Fruit fly (Drosophila melanogaster) Kc167 (cell line): ENCODE data around the gene CG12483.

Experiments used
- Myc ChIP-seq: fragments of >200 bp; optimal IDR thresholded peaks from 2 replicates; lab custom pipeline; 2017; ENCODE audit warnings: missing external identifiers
- Sin3A ChIP-seq: fragments of >200 bp; optimal IDR thresholded peaks from 2 replicates; lab custom pipeline; 2018; ENCODE audit warnings: missing external identifiers
- h ChIP-seq: fragments of >200 bp; optimal IDR thresholded peaks from 3 replicates; lab custom pipeline; 2018; ENCODE audit warnings: missing external identifiers
- insv ChIP-seq: fragments of >200 bp; optimal IDR thresholded peaks from 3 replicates; lab custom pipeline; 2018; ENCODE audit warnings: missing external identifiers
- psq ChIP-seq: fragments of >200 bp; optimal IDR thresholded peaks from 2 replicates; lab custom pipeline; 2017; ENCODE audit warnings: missing external identifiers
- ttk ChIP-seq: sonication (Bioruptor generic); optimal IDR thresholded peaks from 2 replicates; lab custom pipeline; 2017; ENCODE audit warnings: missing external identifiers

Gene CG12483

DNA sequence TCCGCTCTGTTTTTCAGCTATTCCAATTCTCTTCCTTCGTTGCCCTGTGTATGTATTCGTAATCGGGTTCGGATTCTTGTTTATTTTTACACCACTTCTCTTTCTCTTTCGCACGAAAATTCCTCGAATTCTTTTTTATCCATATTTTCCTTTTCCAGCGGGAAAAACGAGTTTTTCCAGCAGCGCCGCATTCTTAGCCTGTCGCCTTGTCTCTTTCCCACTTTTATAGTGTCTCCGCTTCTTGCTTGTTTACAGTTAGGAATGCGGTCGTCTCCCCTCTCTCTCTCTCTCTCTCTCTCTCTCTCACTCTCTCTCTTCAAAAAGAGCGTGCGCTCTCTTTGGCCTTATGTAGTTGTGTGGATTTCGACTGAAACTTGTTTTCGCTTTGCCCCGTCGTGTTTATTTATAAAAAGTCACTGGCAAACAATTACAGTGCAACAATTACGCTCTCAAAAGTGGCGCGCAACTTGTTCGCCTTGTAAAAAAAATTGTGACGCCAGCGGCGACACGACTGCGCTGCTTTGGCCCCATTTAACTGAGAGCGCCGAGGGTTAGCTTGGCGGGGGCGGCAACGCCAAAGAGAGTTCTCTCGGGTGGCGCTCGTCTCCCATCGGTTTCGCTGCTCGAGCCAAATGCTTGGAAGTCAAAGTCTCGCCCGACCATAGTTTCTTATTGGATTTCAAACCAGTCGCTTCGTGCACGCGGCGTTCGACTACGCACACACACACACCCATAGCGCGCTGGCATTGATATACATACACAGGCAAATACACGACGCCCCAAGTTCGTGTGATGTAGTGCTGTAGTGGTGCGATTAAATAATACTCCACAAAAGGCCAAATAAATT, 33.2 kb upstream of the CG12483 start:
- TF ChIP-seq insv (lab: Kevin White, UChicago) (no peak), h (lab: Kevin White, UChicago) (no peak), Myc (lab: Kevin White, UChicago) (no peak), psq (lab: Kevin White, UChicago) (no peak), Sin3A (lab: Kevin White, UChicago) (no peak), ttk (no peak)

DNA sequence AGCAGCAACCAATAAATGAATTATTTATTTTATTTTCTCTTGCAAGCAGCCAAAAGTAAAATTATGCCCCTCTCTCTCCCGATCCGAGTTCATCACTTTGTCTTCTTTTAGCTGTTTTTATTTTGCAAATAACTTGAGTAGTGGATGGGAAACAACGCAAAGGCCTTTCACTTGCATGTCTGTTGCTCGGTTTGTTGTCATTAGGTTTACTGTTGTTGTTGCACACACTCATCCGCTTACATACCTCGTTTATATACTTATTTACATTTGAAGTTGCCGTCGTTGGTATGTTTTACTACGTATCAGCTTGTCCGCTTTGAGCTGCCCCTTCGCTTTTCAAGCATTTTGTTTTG, 32.6 kb upstream of the CG12483 start:
- no peak for TF ChIP-seq ttk
- no peak for TF ChIP-seq insv (lab: Kevin White, UChicago)
- TF ChIP-seq h (lab: Kevin White, UChicago): no peak
- TF ChIP-seq Sin3A (lab: Kevin White, UChicago): no peak
- TF ChIP-seq psq (lab: Kevin White, UChicago): no peak
- TF ChIP-seq Myc (lab: Kevin White, UChicago): no peak

DNA sequence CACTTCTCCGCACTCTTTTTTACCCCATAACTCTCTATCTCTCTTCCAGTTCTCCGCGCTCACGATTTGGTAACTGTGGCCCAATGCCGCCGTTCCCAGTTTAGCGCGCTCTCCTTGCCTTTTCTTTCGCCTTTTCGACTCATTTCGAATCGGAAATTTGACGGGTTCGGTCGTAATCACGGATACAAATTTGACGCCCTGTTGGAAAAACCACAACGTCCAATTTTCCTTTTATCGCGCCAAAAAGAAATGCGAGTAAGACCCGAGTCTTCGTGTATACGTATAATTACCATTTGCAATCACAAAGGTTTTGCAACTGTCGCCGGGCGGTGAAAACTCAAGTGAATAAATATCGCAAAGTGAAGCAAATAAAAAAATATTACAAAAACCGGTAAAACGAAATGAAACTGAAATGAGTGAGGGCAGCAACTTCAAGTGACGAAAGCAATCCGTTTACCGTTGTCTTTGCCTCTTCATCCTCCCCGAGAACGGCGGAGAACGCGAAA, 31.2 kb upstream of the CG12483 start, which contains the start of gene Pdk1:
Gene Pdk1, plus strand, starts transcription at position 140 of the 506 bp plus-strand sequence.
- TF ChIP-seq h (lab: Kevin White, UChicago) (no peak), ttk (no peak), psq (lab: Kevin White, UChicago) (no peak), Sin3A (lab: Kevin White, UChicago) (no peak), Myc (lab: Kevin White, UChicago) (no peak), insv (lab: Kevin White, UChicago) (no peak)

DNA sequence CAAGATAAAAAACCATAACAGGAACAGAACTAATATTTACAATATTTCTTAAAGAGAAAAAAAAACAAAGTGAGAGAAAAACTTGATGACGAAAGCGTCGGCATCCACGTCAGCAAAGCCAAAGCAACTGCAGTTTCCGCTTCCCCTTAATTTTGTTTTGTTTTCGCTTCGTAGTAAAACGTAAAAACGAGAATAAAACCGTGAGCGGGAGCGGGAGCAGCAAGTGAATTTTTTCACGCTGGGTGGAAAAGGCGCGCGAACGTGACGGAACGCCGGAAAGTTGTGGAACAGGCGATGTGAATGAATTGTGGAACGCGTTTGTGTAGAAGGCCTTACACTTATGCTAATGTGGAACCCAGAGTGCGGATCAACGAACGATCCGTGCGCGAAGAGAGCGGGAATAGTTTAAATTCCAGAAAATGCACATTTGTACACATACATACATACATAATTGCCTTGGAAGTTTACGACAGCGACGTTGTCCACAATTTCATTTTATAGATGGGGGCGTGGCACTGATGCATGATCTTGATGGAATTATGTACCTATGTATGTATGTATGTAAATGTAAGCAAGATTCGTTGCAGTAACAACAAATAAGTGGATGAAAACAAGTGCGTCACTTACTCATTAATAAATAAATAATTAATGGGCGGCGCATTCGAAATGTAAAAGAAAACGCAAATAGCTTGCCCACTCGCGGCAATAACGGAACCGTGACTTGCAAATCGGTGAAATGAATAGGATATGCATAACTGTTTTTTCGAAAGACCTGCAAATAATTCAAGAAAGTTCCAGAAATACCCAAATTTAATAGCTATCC, 30.3 kb upstream of the CG12483 start:
- TF ChIP-seq insv (lab: Kevin White, UChicago) (no peak), psq (lab: Kevin White, UChicago) (no peak), Sin3A (lab: Kevin White, UChicago) (no peak), h (lab: Kevin White, UChicago) (no peak), Myc (lab: Kevin White, UChicago) (no peak), ttk (no peak)

DNA sequence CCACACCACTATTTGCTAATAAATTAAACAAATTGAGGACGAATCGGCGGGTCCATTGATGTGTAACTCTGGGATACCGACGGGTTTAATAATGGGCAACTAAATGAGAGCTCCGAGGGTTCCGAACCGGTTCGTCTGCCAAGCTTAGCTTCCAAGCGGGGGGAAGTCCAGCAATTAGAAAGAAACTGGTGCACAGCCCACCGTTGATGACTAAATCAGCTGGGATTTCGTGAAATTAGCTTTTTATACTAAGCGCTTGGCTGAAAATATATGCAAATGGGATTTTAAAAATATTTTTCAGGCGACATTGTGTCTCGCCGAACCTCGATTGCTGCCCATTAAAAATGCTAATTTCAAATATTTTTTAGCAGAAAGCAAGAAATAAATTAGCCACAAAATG, 29.3 kb upstream of the CG12483 start:
- TF ChIP-seq ttk: no peak
- TF ChIP-seq insv (lab: Kevin White, UChicago): no peak
- TF ChIP-seq psq (lab: Kevin White, UChicago): no peak
- TF ChIP-seq h (lab: Kevin White, UChicago): no peak

DNA sequence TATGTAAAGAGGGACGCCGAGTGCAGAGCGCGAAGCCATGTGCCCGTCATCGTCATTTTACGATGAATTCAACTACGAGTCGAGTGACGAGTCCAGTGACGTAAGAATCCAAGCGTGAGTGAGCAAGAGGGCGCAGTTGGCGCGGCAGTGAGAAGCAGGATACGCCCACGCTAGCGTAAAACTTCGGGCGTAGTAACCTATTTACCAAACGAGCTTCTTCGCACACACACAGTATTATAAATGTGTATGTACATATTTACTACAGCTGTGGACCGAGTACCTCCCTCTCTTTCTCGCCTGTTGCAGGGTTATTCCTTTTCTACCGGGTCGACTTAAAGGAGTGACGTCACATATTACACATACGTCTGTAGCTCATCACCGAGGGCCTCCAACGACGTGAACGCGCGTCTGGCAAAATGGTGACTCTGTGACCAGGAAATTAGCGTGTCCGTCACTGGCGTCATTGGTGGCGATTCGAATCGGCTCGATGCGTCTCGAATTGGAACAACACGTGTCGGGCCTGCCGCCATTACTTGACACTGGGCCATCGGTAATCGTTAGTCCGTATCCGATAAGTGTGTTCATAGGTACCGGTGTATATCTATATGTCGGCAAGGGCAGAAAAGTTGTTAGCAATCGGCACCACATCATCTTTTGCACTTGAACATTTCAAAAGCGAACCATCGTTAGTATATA, 25.8 kb upstream of the CG12483 start:
- no peak for TF ChIP-seq h (lab: Kevin White, UChicago)
- no peak for TF ChIP-seq Myc (lab: Kevin White, UChicago)
- no peak for TF ChIP-seq Sin3A (lab: Kevin White, UChicago)
- TF ChIP-seq insv (lab: Kevin White, UChicago): no peak
- TF ChIP-seq ttk: no peak
- no peak for TF ChIP-seq psq (lab: Kevin White, UChicago)

DNA sequence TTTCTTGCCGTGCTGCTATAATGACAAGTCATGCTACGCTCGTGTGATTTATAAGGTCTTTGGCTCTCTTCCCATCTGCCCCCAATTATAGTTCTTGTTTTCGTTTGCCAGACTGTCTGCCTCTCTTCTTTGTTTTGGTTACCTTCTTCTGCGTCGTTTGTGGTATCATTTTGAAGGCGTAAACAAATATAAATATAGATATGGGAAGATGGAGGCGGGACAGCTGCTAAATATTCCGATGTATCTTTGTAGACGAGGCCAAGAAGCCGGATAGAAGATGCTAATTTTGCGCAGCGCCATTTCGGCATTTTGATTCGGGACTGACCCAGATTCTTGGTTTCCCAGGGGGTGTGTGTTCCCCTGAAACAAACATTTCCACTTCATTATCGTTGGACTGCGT, 21.2 kb upstream of the CG12483 start:
- TF ChIP-seq ttk: no peak
- no peak for TF ChIP-seq Sin3A (lab: Kevin White, UChicago)
- TF ChIP-seq insv (lab: Kevin White, UChicago): no peak
- no peak for TF ChIP-seq h (lab: Kevin White, UChicago)

DNA sequence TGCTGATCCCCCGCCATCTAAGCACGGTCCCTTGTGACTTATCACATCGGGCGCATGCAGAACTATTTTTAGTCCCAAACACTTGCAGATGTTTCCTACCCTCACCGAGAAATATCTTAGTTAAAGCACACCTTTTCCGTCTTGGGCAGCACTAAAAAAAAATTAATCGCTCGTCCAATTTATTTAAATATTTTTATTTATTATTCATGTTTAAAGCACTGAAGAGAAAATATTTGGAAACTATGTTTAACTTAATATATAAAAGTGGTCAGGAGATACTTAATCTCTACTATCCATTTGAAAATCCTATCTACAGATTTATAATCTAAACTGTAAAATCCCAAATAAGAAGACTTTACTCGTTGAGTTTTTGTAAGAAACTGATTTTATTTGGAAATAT, 11.8 kb upstream of the CG12483 start:
- TF ChIP-seq Sin3A (lab: Kevin White, UChicago): no peak
- TF ChIP-seq ttk: no peak
- TF ChIP-seq psq (lab: Kevin White, UChicago): no peak
- TF ChIP-seq Myc (lab: Kevin White, UChicago): no peak
- TF ChIP-seq h (lab: Kevin White, UChicago): no peak
- TF ChIP-seq insv (lab: Kevin White, UChicago): no peak

DNA sequence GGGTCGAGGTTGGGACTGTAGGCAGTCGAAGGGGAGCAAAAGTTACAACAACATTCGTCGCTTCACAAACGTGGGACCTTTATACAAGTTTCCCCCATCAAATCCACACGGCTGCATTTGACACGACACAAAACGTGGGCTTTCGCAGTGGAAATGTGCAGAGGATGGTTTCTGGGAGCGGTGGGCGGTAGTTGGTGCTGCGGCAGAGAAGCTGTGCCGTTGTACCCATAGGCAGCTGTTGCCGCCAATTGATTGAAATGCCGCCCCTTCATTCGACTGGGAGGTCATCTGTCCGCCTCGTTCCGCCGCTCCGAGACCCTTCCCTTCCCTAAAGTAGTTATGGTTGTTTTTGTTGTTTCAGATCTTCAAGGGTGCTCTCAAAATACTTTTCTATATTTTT, 10.9 kb upstream of the CG12483 start:
- TF ChIP-seq insv (lab: Kevin White, UChicago): no peak
- TF ChIP-seq Myc (lab: Kevin White, UChicago): no peak
- TF ChIP-seq h (lab: Kevin White, UChicago): no peak
- TF ChIP-seq ttk: no peak
- TF ChIP-seq Sin3A (lab: Kevin White, UChicago): no peak
- TF ChIP-seq psq (lab: Kevin White, UChicago): no peak

DNA sequence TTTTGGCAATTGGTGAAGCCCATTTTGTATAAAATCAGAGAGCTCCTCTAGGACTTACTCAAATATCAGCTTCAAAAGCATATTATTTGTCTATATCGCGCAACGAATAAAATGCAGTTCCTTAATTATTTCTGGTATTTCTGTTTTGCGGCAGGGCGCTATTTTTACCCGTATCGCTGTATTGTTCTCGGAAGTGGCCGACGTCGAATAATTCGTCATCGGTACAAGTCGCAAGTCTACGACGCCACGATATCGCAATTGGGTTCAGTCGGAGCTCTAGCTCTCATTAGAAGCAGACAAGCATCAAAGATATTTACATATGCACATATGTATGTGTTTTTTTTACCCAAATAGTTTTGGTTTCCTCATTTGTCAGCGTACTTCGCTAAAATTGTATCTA, 5.9 kb upstream of the CG12483 start:
- TF ChIP-seq ttk (no peak), Sin3A (lab: Kevin White, UChicago) (no peak), insv (lab: Kevin White, UChicago) (no peak), psq (lab: Kevin White, UChicago) (no peak), Myc (lab: Kevin White, UChicago) (no peak), h (lab: Kevin White, UChicago) (no peak)

DNA sequence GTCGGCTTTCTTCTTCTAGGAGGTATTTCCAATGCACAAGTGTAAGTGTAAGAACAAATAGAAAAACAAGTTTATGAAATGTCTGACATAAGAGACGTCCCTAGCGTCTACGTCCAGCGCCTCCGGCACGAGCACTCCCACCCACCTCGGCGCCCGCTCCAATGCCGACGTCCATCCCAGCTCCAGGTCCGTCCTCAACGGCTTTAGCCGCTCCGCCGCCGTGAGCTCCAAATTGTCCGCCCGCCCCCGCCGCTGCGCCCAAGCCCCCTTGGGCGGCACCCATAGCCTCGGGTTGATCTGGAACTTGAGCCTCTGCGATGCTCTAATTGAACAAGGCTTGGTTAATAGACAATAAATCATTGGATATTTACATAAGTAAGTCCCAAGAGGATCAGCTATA, 352 bp downstream of the CG12483 start:
- no peak for TF ChIP-seq ttk
- no peak for TF ChIP-seq insv (lab: Kevin White, UChicago)
- no peak for TF ChIP-seq Myc (lab: Kevin White, UChicago)
- TF ChIP-seq psq (lab: Kevin White, UChicago): no peak
- no peak for TF ChIP-seq Sin3A (lab: Kevin White, UChicago)
- TF ChIP-seq h (lab: Kevin White, UChicago): no peak
